Fruit fly (Drosophila melanogaster): Measurements from ENCODE around the gene CG13731.
A peak's percentile ranks its signal among the peaks of the same experiment; 100 is the strongest.

Gene CG13731

dm6 chr3L:17339122-17339521 lies 49.6 kb downstream of the CG13731 start, which contains the start of gene CG6479 (continued):
- TF ChIP-seq CG4854 (GFP tag; optimal IDR thresholded peaks at IDR 0.05) (no peak), Dll (GFP tag; IDR thresholded peaks at IDR 0.05; ENCODE audit: partially characterized antibody) (peak; percentile 59; the same call in 3 of the 4 replicates), Dp (GFP tag; optimal IDR thresholded peaks at IDR 0.05) (peak; percentile 49), CG10209 (GFP tag; optimal IDR thresholded peaks at IDR 0.05) (no peak), nmo (GFP tag; optimal IDR thresholded peaks at IDR 0.05) (peak; percentile 41), unc-4 (GFP tag; IDR thresholded peaks at IDR 0.05; ENCODE audit: partially characterized antibody) (peak; percentile 47; the same call in 1 of the 2 replicates), ind (GFP tag; optimal IDR thresholded peaks at IDR 0.05) (no peak), lab (GFP tag; optimal IDR thresholded peaks at IDR 0.05) (no peak), CG1832 (GFP tag; optimal IDR thresholded peaks at IDR 0.05) (no peak), vvl (GFP tag; IDR thresholded peaks at IDR 0.05) (no peak), MBD-R2 (GFP tag; IDR thresholded peaks at IDR 0.05) (peak; percentile 85), CG31441 (GFP tag; IDR thresholded peaks at IDR 0.05) (0 out of 2 replicates have a peak, but pooled peaks have one; percentile 10), bcd (GFP tag; optimal IDR thresholded peaks at IDR 0.05) (peak; percentile 3), Xbp1 (GFP tag; optimal IDR thresholded peaks at IDR 0.05) (no peak), eve (GFP tag; optimal IDR thresholded peaks at IDR 0.05) (no peak), CG16813 (GFP tag; IDR thresholded peaks at IDR 0.05; ENCODE audit: partially characterized antibody) (peak; percentile 66), amos (GFP tag; IDR thresholded peaks at IDR 0.05; ENCODE audit: partially characterized antibody) (peak; percentile 74), Sin3A (optimal IDR thresholded peaks at IDR 0.05) (peak; percentile 8), pb (GFP tag; optimal IDR thresholded peaks at IDR 0.05) (no peak), fd3F (GFP tag; optimal IDR thresholded peaks at IDR 0.05) (no peak), Ravus (GFP tag; IDR thresholded peaks at IDR 0.05) (no peak), ssp (GFP tag; IDR thresholded peaks at IDR 0.05) (no peak), CG1024 (GFP tag; IDR thresholded peaks at IDR 0.05) (no peak), CG7372 (GFP tag; IDR thresholded peaks at IDR 0.05) (no peak), nau (GFP tag; optimal IDR thresholded peaks at IDR 0.05) (no peak), CG6791 (GFP tag; IDR thresholded peaks at IDR 0.05; ENCODE audit: partially characterized antibody) (peak; percentile 60; the same call in 2 of the 3 replicates), CG9797 (GFP tag; optimal IDR thresholded peaks at IDR 0.05) (peak; percentile 66), CG6765 (GFP tag; optimal IDR thresholded peaks at IDR 0.05) (no peak), Pdp1 (GFP tag; optimal IDR thresholded peaks at IDR 0.05) (no peak), CG8290 (GFP tag; optimal IDR thresholded peaks at IDR 0.05) (peak; percentile 52), CG8290 (tag; optimal IDR thresholded peaks at IDR 0.05) (no peak), hbn (GFP tag; IDR thresholded peaks at IDR 0.05; ENCODE audit: partially characterized antibody) (peak; percentile 28; the same call in 1 of the 2 replicates), Six4 (GFP tag; optimal IDR thresholded peaks at IDR 0.05) (no peak), CG42726 (GFP tag; IDR thresholded peaks at IDR 0.05; ENCODE audit: partially characterized antibody) (peak; percentile 32; the same call in 1 of the 2 replicates), CG10979 (tag; optimal IDR thresholded peaks at IDR 0.05) (no peak), CG14710 (tag; optimal IDR thresholded peaks at IDR 0.05) (peak; percentile 47), crp (GFP tag; optimal IDR thresholded peaks at IDR 0.05) (peak in 1 of 2 experiments; percentile 2), CG3995 (GFP tag; optimal IDR thresholded peaks at IDR 0.05) (peak; percentile 19), exex (tag; optimal IDR thresholded peaks at IDR 0.05) (no peak), CG17829 (tag; optimal IDR thresholded peaks at IDR 0.05) (peak; percentile 20), row (GFP tag; IDR thresholded peaks at IDR 0.05) (peak; percentile 36; the same call in 1 of the 3 replicates), so (GFP tag; IDR thresholded peaks at IDR 0.05) (no peak), pan (optimal IDR thresholded peaks at IDR 0.05) (no peak), pan (GFP tag; optimal IDR thresholded peaks at IDR 0.05 in 1 of 2, IDR thresholded peaks at IDR 0.05 in 1 of 2) (no peak), phol (tag; optimal IDR thresholded peaks at IDR 0.05) (peak; percentile 49), pum (GFP tag; optimal IDR thresholded peaks at IDR 0.05) (no peak), CG9932 (GFP tag; IDR thresholded peaks at IDR 0.05) (peak; percentile 14; the same call in 1 of the 2 replicates), Hr39 (optimal IDR thresholded peaks at IDR 0.05) (no peak), onecut (GFP tag; IDR thresholded peaks at IDR 0.05) (peak; percentile 80), org-1 (GFP tag; optimal IDR thresholded peaks at IDR 0.05) (no peak), Opbp (GFP tag; IDR thresholded peaks at IDR 0.05; ENCODE audit: partially characterized antibody) (0 out of 3 replicates have a peak, but pooled peaks have one; percentile 68)
